Fruit fly (Drosophila melanogaster) whole organism, prepupa: ENCODE results near the gene Datp.

Experiments
- CG10631 ChIP-seq: fragments of 200-800 bp; sonication (Bioruptor generic); optimal IDR thresholded peaks from 2 replicates; lab custom pipeline; 2016; ENCODE audit warnings: missing biosample characterization, missing genetic modification characterization
- CG10669 ChIP-seq: fragments of 200-800 bp; sonication (Bioruptor generic); optimal IDR thresholded peaks from 3 replicates; lab custom pipeline; 2018; ENCODE audit warnings: missing biosample characterization, mild to moderate bottlenecking, missing genetic modification characterization, moderate library complexity
- CG11294 ChIP-seq: fragments of 200-800 bp; sonication (Bioruptor generic); IDR thresholded peaks from 2 replicates; pipeline ENCODE4 v1.3.6; 2022; ENCODE audit warnings: missing biosample characterization, missing genetic modification characterization
- CG11762 ChIP-seq: fragments of 200-800 bp; sonication (Bioruptor generic); optimal IDR thresholded peaks from 3 replicates; lab custom pipeline; 2016; ENCODE audit warnings: missing biosample characterization, missing genetic modification characterization; ENCODE audit not compliant: insufficient read depth
- CG11902 ChIP-seq: fragments of 200-800 bp; sonication (Bioruptor generic); optimal IDR thresholded peaks from 3 replicates; lab custom pipeline; 2016; ENCODE audit warnings: missing biosample characterization, missing genetic modification characterization
- CG15336 ChIP-seq: fragments of 200-800 bp; sonication (Bioruptor generic); IDR thresholded peaks from 2 replicates; pipeline ENCODE4 v1.3.6; 2022; ENCODE audit warnings: missing biosample characterization, missing genetic modification characterization
- CG1621 ChIP-seq: fragments of 200-800 bp; sonication (Bioruptor generic); optimal IDR thresholded peaks from 3 replicates; lab custom pipeline; 2018; ENCODE audit warnings: missing biosample characterization, mild to moderate bottlenecking, missing genetic modification characterization
- CG16779 ChIP-seq: fragments of 200-800 bp; sonication (Bioruptor generic); optimal IDR thresholded peaks from 3 replicates; lab custom pipeline; 2017; ENCODE audit warnings: missing biosample characterization, mild to moderate bottlenecking, missing genetic modification characterization
- CG3032 ChIP-seq: fragments of 200-800 bp; optimal IDR thresholded peaks from 2 replicates; lab custom pipeline; 2019; ENCODE audit warnings: missing biosample characterization, mild to moderate bottlenecking, missing genetic modification characterization, moderate library complexity
- CG31627 ChIP-seq: fragments of 200-800 bp; sonication (Bioruptor generic); optimal IDR thresholded peaks from 3 replicates; lab custom pipeline; 2016; ENCODE audit warnings: missing biosample characterization, missing genetic modification characterization
- CG3919 ChIP-seq: fragments of 200-800 bp; sonication (Bioruptor generic); optimal IDR thresholded peaks from 3 replicates; lab custom pipeline; 2016; ENCODE audit warnings: missing biosample characterization, missing genetic modification characterization
- CG6163 ChIP-seq: fragments of 200-800 bp; sonication (Bioruptor generic); IDR thresholded peaks from 3 replicates; pipeline ENCODE4 v1.3.6; 2022; ENCODE audit warnings: missing biosample characterization, missing genetic modification characterization
- CG6276 ChIP-seq: fragments of 200-800 bp; sonication (Bioruptor generic); optimal IDR thresholded peaks from 2 replicates; lab custom pipeline; 2017; ENCODE audit warnings: missing biosample characterization, mild to moderate bottlenecking, missing genetic modification characterization
- CG6808 ChIP-seq: fragments of 200-800 bp; sonication (Bioruptor generic); optimal IDR thresholded peaks from 3 replicates; lab custom pipeline; 2017; ENCODE audit warnings: missing biosample characterization, missing genetic modification characterization, mild to moderate bottlenecking, moderate library complexity, missing genetic modification reagents
- CG7368 ChIP-seq: fragments of 200-800 bp; sonication (Bioruptor generic); optimal IDR thresholded peaks from 3 replicates; lab custom pipeline; 2016; ENCODE audit warnings: missing biosample characterization, missing genetic modification characterization
- CG8119 ChIP-seq: fragments of 200-800 bp; sonication (Bioruptor generic); IDR thresholded peaks from 3 replicates; pipeline ENCODE4 v1.3.6; 2022; ENCODE audit warnings: missing biosample characterization, missing genetic modification characterization
- CG8319 ChIP-seq: fragments of 200-800 bp; sonication (Bioruptor generic); optimal IDR thresholded peaks from 3 replicates; lab custom pipeline; 2016; ENCODE audit warnings: missing biosample characterization, missing genetic modification characterization
- CG9139 ChIP-seq: fragments of 200-800 bp; sonication (Bioruptor generic); optimal IDR thresholded peaks from 3 replicates; lab custom pipeline; 2017; ENCODE audit warnings: missing biosample characterization, mild to moderate bottlenecking, missing genetic modification characterization
- Eip93F ChIP-seq: fragments of 200-800 bp; sonication (Bioruptor generic); optimal IDR thresholded peaks from 2 replicates; lab custom pipeline; 2016; ENCODE audit warnings: missing biosample characterization, mild to moderate bottlenecking, missing genetic modification characterization
- Ets21C ChIP-seq: fragments of 200-800 bp; sonication (Bioruptor generic); optimal IDR thresholded peaks from 3 replicates; lab custom pipeline; 2016; ENCODE audit warnings: missing biosample characterization, missing genetic modification characterization
- Ets96B ChIP-seq: fragments of 200-800 bp; optimal IDR thresholded peaks from 2 replicates; lab custom pipeline; 2019; ENCODE audit warnings: missing biosample characterization, mild to moderate bottlenecking, missing genetic modification characterization, moderate library complexity
- Gug ChIP-seq: fragments of 200-800 bp; sonication (Bioruptor generic); IDR thresholded peaks from 2 replicates; pipeline ENCODE4 v1.3.6; 2022; ENCODE audit warnings: missing biosample characterization, missing genetic modification characterization
- Hr38 ChIP-seq: sonication (Bioruptor generic); optimal IDR thresholded peaks from 2 replicates; lab custom pipeline; 2016; ENCODE audit warnings: missing biosample characterization, missing genetic modification characterization
- Hr39 ChIP-seq: fragments of 200-800 bp; sonication (Bioruptor generic); optimal IDR thresholded peaks from 2 replicates; lab custom pipeline; 2016; ENCODE audit warnings: missing biosample characterization, missing genetic modification characterization
- Hr4 ChIP-seq: fragments of 200-800 bp; sonication (Bioruptor generic); optimal IDR thresholded peaks from 3 replicates; lab custom pipeline; 2016; ENCODE audit warnings: missing biosample characterization, missing genetic modification characterization
- Lpt ChIP-seq: fragments of 200-800 bp; sonication (Bioruptor generic); optimal IDR thresholded peaks from 3 replicates; lab custom pipeline; 2016; ENCODE audit warnings: missing biosample characterization, missing genetic modification characterization
- Met ChIP-seq: fragments of 200-800 bp; sonication (Bioruptor generic); optimal IDR thresholded peaks from 3 replicates; lab custom pipeline; 2016; ENCODE audit warnings: missing biosample characterization, missing genetic modification characterization
- OdsH ChIP-seq: fragments of 200-800 bp; sonication (Bioruptor generic); optimal IDR thresholded peaks from 3 replicates; lab custom pipeline; 2016; ENCODE audit warnings: missing biosample characterization, missing genetic modification characterization
- Smox ChIP-seq: fragments of 200-800 bp; sonication (Bioruptor generic); optimal IDR thresholded peaks from 3 replicates; lab custom pipeline; 2016; ENCODE audit warnings: missing biosample characterization, missing genetic modification characterization
- Sox102F ChIP-seq: fragments of 200-800 bp; sonication (Bioruptor generic); optimal IDR thresholded peaks from 2 replicates; lab custom pipeline; 2016; ENCODE audit warnings: missing biosample characterization, mild to moderate bottlenecking, missing genetic modification characterization
- Sox15 ChIP-seq: fragments of 200-800 bp; sonication (Bioruptor generic); optimal IDR thresholded peaks from 3 replicates; lab custom pipeline; 2016; ENCODE audit warnings: missing biosample characterization, missing genetic modification characterization
- achi ChIP-seq: fragments of 200-800 bp; sonication (Bioruptor generic); optimal IDR thresholded peaks from 3 replicates; lab custom pipeline; 2016; ENCODE audit warnings: missing biosample characterization, missing genetic modification characterization
- acj6 ChIP-seq: fragments of 200-800 bp; sonication (Bioruptor generic); optimal IDR thresholded peaks from 3 replicates; lab custom pipeline; 2016; ENCODE audit warnings: missing biosample characterization, missing genetic modification characterization
- cyc ChIP-seq: fragments of 200-800 bp; sonication (Bioruptor generic); optimal IDR thresholded peaks from 3 replicates; lab custom pipeline; 2016; ENCODE audit warnings: missing biosample characterization, missing genetic modification characterization
- dac ChIP-seq: fragments of 200-800 bp; sonication (Bioruptor generic); optimal IDR thresholded peaks from 2 replicates; lab custom pipeline; 2017; ENCODE audit warnings: missing biosample characterization, mild to moderate bottlenecking, missing genetic modification characterization
- dsx ChIP-seq: fragments of 200-800 bp; optimal IDR thresholded peaks from 3 replicates; lab custom pipeline; 2019; ENCODE audit warnings: missing biosample characterization, mild to moderate bottlenecking, missing genetic modification characterization, moderate library complexity; ENCODE audit not compliant: poor library complexity, severe bottlenecking
- eg ChIP-seq: fragments of 200-800 bp; sonication (Bioruptor generic); IDR thresholded peaks from 3 replicates; pipeline ENCODE4 v1.3.6; 2022; ENCODE audit warnings: missing biosample characterization, missing genetic modification characterization
- esn ChIP-seq: fragments of 200-800 bp; sonication (Bioruptor generic); optimal IDR thresholded peaks from 2 replicates; lab custom pipeline; 2016; ENCODE audit warnings: missing biosample characterization, mild to moderate bottlenecking, missing genetic modification characterization, moderate library complexity
- fd59A ChIP-seq: fragments of 200-800 bp; sonication (Bioruptor generic); optimal IDR thresholded peaks from 2 replicates; lab custom pipeline; 2017; ENCODE audit warnings: missing biosample characterization, mild to moderate bottlenecking, missing genetic modification characterization, missing genetic modification reagents
- fkh ChIP-seq: fragments of 200-800 bp; sonication (Bioruptor generic); optimal IDR thresholded peaks from 3 replicates; lab custom pipeline; 2017; ENCODE audit warnings: missing biosample characterization, mild to moderate bottlenecking, missing genetic modification characterization, moderate library complexity
- lz ChIP-seq: fragments of 200-800 bp; sonication (Bioruptor generic); optimal IDR thresholded peaks from 3 replicates; lab custom pipeline; 2016; ENCODE audit warnings: missing biosample characterization, missing genetic modification characterization
- pdm3 ChIP-seq: fragments of 200-800 bp; sonication (Bioruptor generic); optimal IDR thresholded peaks from 3 replicates; lab custom pipeline; 2016; ENCODE audit warnings: missing biosample characterization, missing genetic modification characterization
- salr ChIP-seq, 2 experiments: fragments of 200-800 bp; sonication (Bioruptor generic); optimal IDR thresholded peaks; 3 replicates each; lab custom pipeline; 2016 to 2018; ENCODE audit warnings: missing biosample characterization in 2 of 2, missing genetic modification characterization in 2 of 2, mild to moderate bottlenecking in 1 of 2
- spab ChIP-seq: fragments of 200-800 bp; sonication (Bioruptor generic); optimal IDR thresholded peaks from 2 replicates; lab custom pipeline; 2017; ENCODE audit warnings: missing biosample characterization, mild to moderate bottlenecking, missing genetic modification characterization, missing genetic modification reagents
- ss ChIP-seq, 2 experiments: fragments of 200-800 bp; sonication (Bioruptor generic); optimal IDR thresholded peaks; 2 replicates in 1 of 2; 3 replicates in 1 of 2; lab custom pipeline; 2017 to 2018; ENCODE audit warnings: mild to moderate bottlenecking in 2 of 2, missing biosample characterization in 2 of 2, missing genetic modification characterization in 2 of 2, moderate library complexity in 1 of 2
- topi ChIP-seq: fragments of 200-800 bp; sonication (Bioruptor generic); optimal IDR thresholded peaks from 3 replicates; lab custom pipeline; 2016; ENCODE audit warnings: missing biosample characterization, missing genetic modification characterization
- vri ChIP-seq: fragments of 200-800 bp; sonication (Bioruptor generic); optimal IDR thresholded peaks from 3 replicates; lab custom pipeline; 2016; ENCODE audit warnings: missing biosample characterization, mild to moderate bottlenecking, missing genetic modification characterization

Datp gene

dm6 chr2L:9947738-9948519 is 9.3 kb upstream of the Datp start (continued):
- TF ChIP-seq salr (GFP tag; optimal IDR thresholded peaks at IDR 0.05; lab: Kevin White, UChicago): peak in 1 of 2 experiments; percentile 12
- no peak for TF ChIP-seq CG16779 (tag; lab: Kevin White, UChicago)
- TF ChIP-seq ss (GFP tag; optimal IDR thresholded peaks at IDR 0.05; lab: Kevin White, UChicago): peak; percentile 0 to 14
- TF ChIP-seq eg (GFP tag; lab: Robert Waterston, UW): peak; percentile 23; the same call in 1 of the 3 replicates
- no peak for TF ChIP-seq CG10669
- no peak for TF ChIP-seq Met (GFP tag; lab: Kevin White, UChicago)
- peak; percentile 22 for TF ChIP-seq topi
- no peak for TF ChIP-seq Lpt (GFP tag; lab: Kevin White, UChicago)
- no peak for TF ChIP-seq CG3919
- TF ChIP-seq Ets21C (GFP tag; lab: Kevin White, UChicago): no peak
- no peak for TF ChIP-seq CG11902 (GFP tag; lab: Kevin White, UChicago)
- peak; percentile 10 for TF ChIP-seq OdsH (GFP tag; lab: Kevin White, UChicago)
- TF ChIP-seq CG6163 (GFP tag; lab: Robert Waterston, UW): 0 out of 3 replicates have a peak, but pooled peaks have one; percentile 49

- TF ChIP-seq vri (GFP tag; lab: Kevin White, UChicago): peak; percentile 96
- no peak for TF ChIP-seq OdsH (GFP tag; lab: Kevin White, UChicago)
- no peak for TF ChIP-seq Hr38 (GFP tag; lab: Kevin White, UChicago)
- TF ChIP-seq dsx (GFP tag; lab: Kevin White, UChicago): peak; percentile 63
- TF ChIP-seq fd59A: no peak
- TF ChIP-seq Sox15 (GFP tag; lab: Kevin White, UChicago): no peak
- no peak for TF ChIP-seq Eip93F
- peak; percentile 4 for TF ChIP-seq Ets96B (tag; lab: Kevin White, UChicago)
- TF ChIP-seq CG10631 (GFP tag; lab: Kevin White, UChicago): no peak
- no peak for TF ChIP-seq Hr4 (GFP tag; lab: Kevin White, UChicago)
- TF ChIP-seq topi: no peak
- TF ChIP-seq CG11294 (GFP tag; lab: Robert Waterston, UW): no peak
- no peak for TF ChIP-seq Hr39 (GFP tag; lab: Kevin White, UChicago)
- TF ChIP-seq CG15336: peak; percentile 48; the same call in 1 of the 2 replicates
- TF ChIP-seq cyc: no peak
- TF ChIP-seq dac (GFP tag; lab: Kevin White, UChicago): no peak
- TF ChIP-seq CG6276 (GFP tag; lab: Kevin White, UChicago): no peak
- no peak for TF ChIP-seq Gug (GFP tag; lab: Robert Waterston, UW)
- TF ChIP-seq Lpt (GFP tag; lab: Kevin White, UChicago): peak; percentile 8
- TF ChIP-seq CG6808: peak; percentile 10
- peak; percentile 64 for TF ChIP-seq CG1621 (tag; lab: Kevin White, UChicago)
- peak; percentile 5 for TF ChIP-seq esn (GFP tag; lab: Kevin White, UChicago)
- TF ChIP-seq CG11762 (GFP tag; lab: Kevin White, UChicago): no peak
- TF ChIP-seq Sox102F (GFP tag; lab: Kevin White, UChicago): peak; percentile 61
- peak; percentile 16; the same call in 1 of the 3 replicates for TF ChIP-seq CG8119 (GFP tag; lab: Robert Waterston, UW)
- no peak for TF ChIP-seq CG10669
- peak; percentile 18 for TF ChIP-seq fkh (GFP tag; lab: Kevin White, UChicago)
- TF ChIP-seq spab (GFP tag; lab: Kevin White, UChicago): no peak
- peak; percentile 35 for TF ChIP-seq Met (GFP tag; lab: Kevin White, UChicago)
- peak; percentile 34 for TF ChIP-seq achi (GFP tag; lab: Kevin White, UChicago)
- no peak for TF ChIP-seq CG31627 (GFP tag; lab: Kevin White, UChicago)
- no peak for TF ChIP-seq Ets21C (GFP tag; lab: Kevin White, UChicago)
- peak; percentile 67 for TF ChIP-seq CG9139 (GFP tag; lab: Kevin White, UChicago)
- TF ChIP-seq lz (GFP tag; lab: Kevin White, UChicago): no peak
- TF ChIP-seq CG8319 (GFP tag; lab: Kevin White, UChicago): no peak
- TF ChIP-seq pdm3 (GFP tag; lab: Kevin White, UChicago): no peak
- peak; percentile 46 for TF ChIP-seq CG3919
- TF ChIP-seq acj6: no peak
- TF ChIP-seq ss (GFP tag; optimal IDR thresholded peaks at IDR 0.05; lab: Kevin White, UChicago): peak; percentile 55 to 70
- TF ChIP-seq Smox (GFP tag; lab: Kevin White, UChicago): no peak
- TF ChIP-seq CG7368: peak; percentile 26
- TF ChIP-seq CG6163 (GFP tag; lab: Robert Waterston, UW): peak; percentile 73
- TF ChIP-seq CG3032 (tag; lab: Kevin White, UChicago): peak; percentile 3
These were observed 8.7 kb upstream of the Datp start, which contains the start of gene CG5853 for dm6 chr2L:9947265-9947664. CG5853 (minus strand) TSS chr2L:9947648.
